Worm (Caenorhabditis elegans) whole organism, young adult: ENCODE measurements around the gene dcaf-1.

ENCODE experiments used
- B0261.1 ChIP-seq: sonication (generic microtip); optimal IDR thresholded peaks from 2 replicates; lab custom pipeline; 2016; ENCODE audit warnings: mild to moderate bottlenecking, missing genetic modification characterization, moderate library complexity, missing compliant biosample characterization
- C06A6.2 ChIP-seq: fragments of 200-800 bp; sonication (Bioruptor generic); conservative IDR thresholded peaks from 2 replicates; pipeline ENCODE4 v1.3.6; 2022; ENCODE audit warnings: missing genetic modification characterization, missing compliant biosample characterization
- Y67H2A.10 ChIP-seq: fragments of 200-800 bp; sonication (Bioruptor generic); conservative IDR thresholded peaks from 2 replicates; pipeline ENCODE4 v1.3.6; 2022; ENCODE audit warnings: missing genetic modification reagents, missing genetic modification characterization, missing compliant biosample characterization
- ama-1 ChIP-seq, 3 experiments: fragments of 150-350 bp in 1 of 3; sonication (generic microtip) in 2 of 3; optimal IDR thresholded peaks; 2 replicates each; lab custom pipeline; 2014 to 2018; ENCODE audit warnings: missing biosample characterization in 2 of 3, missing genetic modification characterization in 2 of 3, missing genetic modification reagents in 2 of 3
- ceh-79 ChIP-seq: sonication (generic microtip); optimal IDR thresholded peaks from 2 replicates; lab custom pipeline; 2017; ENCODE audit warnings: mild to moderate bottlenecking, missing genetic modification characterization, missing compliant biosample characterization
- lag-1 ChIP-seq: fragments of 200-800 bp; sonication (Bioruptor generic); IDR thresholded peaks from 2 replicates; pipeline ENCODE4 v1.3.6; 2022; ENCODE audit warnings: missing genetic modification reagents, missing genetic modification characterization, missing compliant biosample characterization
- let-607 ChIP-seq, 2 experiments: fragments of 200-800 bp in 1 of 2; sonication (Bioruptor generic) in 1 of 2; sonication (generic microtip) in 1 of 2; optimal IDR thresholded peaks; 2 replicates each; lab custom pipeline; 2016 to 2018; ENCODE audit warnings: mild to moderate bottlenecking in 2 of 2, missing compliant biosample characterization in 2 of 2, missing genetic modification characterization in 2 of 2, moderate library complexity in 2 of 2, missing genotype in 1 of 2
- snpc-1.1 ChIP-seq: sonication (generic microtip); optimal IDR thresholded peaks from 2 replicates; lab custom pipeline; 2017; ENCODE audit warnings: missing genetic modification characterization, mild to moderate bottlenecking, missing compliant biosample characterization, antibody characterized with exemption, moderate library complexity, missing genotype, missing genetic modification reagents; ENCODE audit not compliant: insufficient read depth
- snpc-3.4 ChIP-seq: sonication (generic microtip); optimal IDR thresholded peaks from 2 replicates; lab custom pipeline; 2017; ENCODE audit warnings: missing genetic modification characterization, mild to moderate bottlenecking, missing compliant biosample characterization, antibody characterized with exemption, moderate library complexity, missing genotype, missing genetic modification reagents
- sptf-2 ChIP-seq: fragments of 200-800 bp; sonication (Bioruptor generic); optimal IDR thresholded peaks from 2 replicates; lab custom pipeline; 2018; ENCODE audit warnings: mild to moderate bottlenecking, missing genetic modification characterization, missing compliant biosample characterization
- unc-62 ChIP-seq: fragments of 150-350 bp; optimal IDR thresholded peaks from 2 replicates; lab custom pipeline; 2014; ENCODE audit warnings: missing biosample characterization, missing genetic modification reagents, missing genetic modification characterization
- xnd-1 ChIP-seq: sonication (generic microtip); optimal IDR thresholded peaks from 2 replicates; lab custom pipeline; 2016; ENCODE audit warnings: missing genotype, missing genetic modification reagents, missing genetic modification characterization, missing compliant biosample characterization

ce11 chrIV:9727217-9727616, 20.7 kb upstream of the dcaf-1 start:
- no peak for TF ChIP-seq xnd-1 (tag; lab: Kevin White, UChicago)
- no peak for TF ChIP-seq snpc-3.4 (tag; lab: Kevin White, UChicago)
- no peak for TF ChIP-seq ceh-79 (tag; lab: Kevin White, UChicago)
- no peak for TF ChIP-seq let-607 (tag; optimal IDR thresholded peaks at IDR 0.05; lab: Kevin White, UChicago)
- TF ChIP-seq unc-62: no peak
- TF ChIP-seq ama-1 (optimal IDR thresholded peaks at IDR 0.05; lab: Kevin White, UChicago): no peak
- TF ChIP-seq ama-1 (GFP tag; optimal IDR thresholded peaks at IDR 0.05; lab: Kevin White, UChicago): no peak
- no peak for TF ChIP-seq lag-1 (GFP tag; lab: Robert Waterston, UW)
- TF ChIP-seq C06A6.2 (GFP tag; lab: Robert Waterston, UW): no peak
- no peak for TF ChIP-seq B0261.1 (tag; lab: Kevin White, UChicago)
- TF ChIP-seq sptf-2 (GFP tag; lab: Kevin White, UChicago): no peak
- TF ChIP-seq snpc-1.1 (tag; lab: Kevin White, UChicago): no peak
- no peak for TF ChIP-seq Y67H2A.10 (GFP tag; lab: Robert Waterston, UW)
